Worm (Caenorhabditis elegans) whole organism, L3 larva: ENCODE measurements around the gene srx-130.

Experiments used
- ceh-16 ChIP-seq: sonication (generic microtip); optimal IDR thresholded peaks from 2 replicates; lab custom pipeline; 2017; ENCODE audit warnings: missing biosample characterization, missing genetic modification characterization
- ceh-82 ChIP-seq: fragments of 150-350 bp; optimal IDR thresholded peaks from 2 replicates; lab custom pipeline; 2014; ENCODE audit warnings: missing biosample characterization, missing genetic modification characterization
- lin-39 ChIP-seq: fragments of 150-350 bp; optimal IDR thresholded peaks from 2 replicates; lab custom pipeline; 2018; ENCODE audit warnings: missing biosample characterization, missing genetic modification reagents, missing genetic modification characterization
- mml-1 ChIP-seq: fragments of 150-350 bp; sonication (generic microtip); optimal IDR thresholded peaks from 3 replicates; lab custom pipeline; 2014; ENCODE audit warnings: missing biosample characterization, missing genetic modification characterization
- nhr-43 ChIP-seq: sonication (generic microtip); optimal IDR thresholded peaks from 2 replicates; lab custom pipeline; 2016; ENCODE audit warnings: mild to moderate bottlenecking, missing genetic modification characterization, missing compliant biosample characterization; ENCODE audit not compliant: poor library complexity, severe bottlenecking
- nhr-77 ChIP-seq: fragments of 150-350 bp; optimal IDR thresholded peaks from 2 replicates; lab custom pipeline; 2014; ENCODE audit warnings: missing biosample characterization, missing genetic modification characterization
- skn-1 ChIP-seq: fragments of 150-350 bp; optimal IDR thresholded peaks from 2 replicates; lab custom pipeline; 2014; ENCODE audit warnings: missing biosample characterization, missing genetic modification characterization
- ztf-11 ChIP-seq: fragments of 150-350 bp; optimal IDR thresholded peaks from 2 replicates; lab custom pipeline; 2014; ENCODE audit warnings: missing biosample characterization, missing genetic modification characterization

ce11 chrV:13799190-13799589 is 44.1 kb upstream of the srx-130 start:
- TF ChIP-seq ceh-82 (no peak), skn-1 (tag; lab: Kevin White, UChicago) (no peak), mml-1 (tag; lab: Kevin White, UChicago) (no peak), ceh-16 (no peak), lin-39 (no peak), ztf-11 (tag; lab: Kevin White, UChicago) (no peak), nhr-77 (no peak), nhr-43 (tag; lab: Kevin White, UChicago) (no peak)
